Fruit fly (Drosophila melanogaster) whole organism, prepupa: Measurements from ENCODE around the gene RpS5b.
A peak's percentile ranks its signal among the peaks of the same experiment; 100 is the strongest.

ENCODE experiments used
- Blimp-1 ChIP-seq: fragments of 200-800 bp; sonication (Bioruptor generic); optimal IDR thresholded peaks from 3 replicates; lab custom pipeline; 2017; ENCODE audit warnings: missing biosample characterization, missing genetic modification characterization, mild to moderate bottlenecking, moderate library complexity, missing genetic modification reagents
- CG10631 ChIP-seq: fragments of 200-800 bp; sonication (Bioruptor generic); optimal IDR thresholded peaks from 2 replicates; lab custom pipeline; 2016; ENCODE audit warnings: missing biosample characterization, missing genetic modification characterization
- CG11294 ChIP-seq: fragments of 200-800 bp; sonication (Bioruptor generic); IDR thresholded peaks from 2 replicates; pipeline ENCODE4 v1.3.6; 2022; ENCODE audit warnings: missing biosample characterization, missing genetic modification characterization
- CG11762 ChIP-seq: fragments of 200-800 bp; sonication (Bioruptor generic); optimal IDR thresholded peaks from 3 replicates; lab custom pipeline; 2016; ENCODE audit warnings: missing biosample characterization, missing genetic modification characterization; ENCODE audit not compliant: insufficient read depth
- CG11902 ChIP-seq: fragments of 200-800 bp; sonication (Bioruptor generic); optimal IDR thresholded peaks from 3 replicates; lab custom pipeline; 2016; ENCODE audit warnings: missing biosample characterization, missing genetic modification characterization
- CG15336 ChIP-seq: fragments of 200-800 bp; sonication (Bioruptor generic); IDR thresholded peaks from 2 replicates; pipeline ENCODE4 v1.3.6; 2022; ENCODE audit warnings: missing biosample characterization, missing genetic modification characterization
- CG16779 ChIP-seq: fragments of 200-800 bp; sonication (Bioruptor generic); optimal IDR thresholded peaks from 3 replicates; lab custom pipeline; 2017; ENCODE audit warnings: missing biosample characterization, mild to moderate bottlenecking, missing genetic modification characterization
- CG31627 ChIP-seq: fragments of 200-800 bp; sonication (Bioruptor generic); optimal IDR thresholded peaks from 3 replicates; lab custom pipeline; 2016; ENCODE audit warnings: missing biosample characterization, missing genetic modification characterization
- CG32006 ChIP-seq: fragments of 200-800 bp; sonication (Bioruptor generic); optimal IDR thresholded peaks from 3 replicates; lab custom pipeline; 2017; ENCODE audit warnings: missing biosample characterization, mild to moderate bottlenecking, missing genetic modification characterization
- CG34406 ChIP-seq: fragments of 200-800 bp; sonication (Bioruptor generic); optimal IDR thresholded peaks from 3 replicates; lab custom pipeline; 2016; ENCODE audit warnings: missing biosample characterization, missing genetic modification characterization
- CG3919 ChIP-seq: fragments of 200-800 bp; sonication (Bioruptor generic); optimal IDR thresholded peaks from 3 replicates; lab custom pipeline; 2016; ENCODE audit warnings: missing biosample characterization, missing genetic modification characterization
- CG4318 ChIP-seq: fragments of 200-800 bp; sonication (Bioruptor generic); optimal IDR thresholded peaks from 3 replicates; lab custom pipeline; 2017; ENCODE audit warnings: missing biosample characterization, mild to moderate bottlenecking, missing genetic modification characterization
- CG6276 ChIP-seq: fragments of 200-800 bp; sonication (Bioruptor generic); optimal IDR thresholded peaks from 2 replicates; lab custom pipeline; 2017; ENCODE audit warnings: missing biosample characterization, mild to moderate bottlenecking, missing genetic modification characterization
- CG6792 ChIP-seq: fragments of 200-800 bp; sonication (Bioruptor generic); optimal IDR thresholded peaks from 3 replicates; lab custom pipeline; 2016; ENCODE audit warnings: missing biosample characterization, missing genetic modification characterization
- CG8119 ChIP-seq: fragments of 200-800 bp; sonication (Bioruptor generic); IDR thresholded peaks from 3 replicates; pipeline ENCODE4 v1.3.6; 2022; ENCODE audit warnings: missing biosample characterization, missing genetic modification characterization
- CG8319 ChIP-seq: fragments of 200-800 bp; sonication (Bioruptor generic); optimal IDR thresholded peaks from 3 replicates; lab custom pipeline; 2016; ENCODE audit warnings: missing biosample characterization, missing genetic modification characterization
- CG8632 ChIP-seq: fragments of 200-800 bp; sonication (Bioruptor generic); optimal IDR thresholded peaks from 3 replicates; lab custom pipeline; 2016; ENCODE audit warnings: missing biosample characterization, missing genetic modification characterization
- CG9139 ChIP-seq: fragments of 200-800 bp; sonication (Bioruptor generic); optimal IDR thresholded peaks from 3 replicates; lab custom pipeline; 2017; ENCODE audit warnings: missing biosample characterization, mild to moderate bottlenecking, missing genetic modification characterization
- Ets21C ChIP-seq: fragments of 200-800 bp; sonication (Bioruptor generic); optimal IDR thresholded peaks from 3 replicates; lab custom pipeline; 2016; ENCODE audit warnings: missing biosample characterization, missing genetic modification characterization
- Ets96B ChIP-seq: fragments of 200-800 bp; optimal IDR thresholded peaks from 2 replicates; lab custom pipeline; 2019; ENCODE audit warnings: missing biosample characterization, mild to moderate bottlenecking, missing genetic modification characterization, moderate library complexity
- Hr38 ChIP-seq: sonication (Bioruptor generic); optimal IDR thresholded peaks from 2 replicates; lab custom pipeline; 2016; ENCODE audit warnings: missing biosample characterization, missing genetic modification characterization
- Hr39 ChIP-seq: fragments of 200-800 bp; sonication (Bioruptor generic); optimal IDR thresholded peaks from 2 replicates; lab custom pipeline; 2016; ENCODE audit warnings: missing biosample characterization, missing genetic modification characterization
- Met ChIP-seq: fragments of 200-800 bp; sonication (Bioruptor generic); optimal IDR thresholded peaks from 3 replicates; lab custom pipeline; 2016; ENCODE audit warnings: missing biosample characterization, missing genetic modification characterization
- OdsH ChIP-seq: fragments of 200-800 bp; sonication (Bioruptor generic); optimal IDR thresholded peaks from 3 replicates; lab custom pipeline; 2016; ENCODE audit warnings: missing biosample characterization, missing genetic modification characterization
- Sox14 ChIP-seq: fragments of 200-800 bp; sonication (Bioruptor generic); optimal IDR thresholded peaks from 3 replicates; lab custom pipeline; 2016; ENCODE audit warnings: missing biosample characterization, missing genetic modification characterization
- Sox15 ChIP-seq: fragments of 200-800 bp; sonication (Bioruptor generic); optimal IDR thresholded peaks from 3 replicates; lab custom pipeline; 2016; ENCODE audit warnings: missing biosample characterization, missing genetic modification characterization
- achi ChIP-seq: fragments of 200-800 bp; sonication (Bioruptor generic); optimal IDR thresholded peaks from 3 replicates; lab custom pipeline; 2016; ENCODE audit warnings: missing biosample characterization, missing genetic modification characterization
- acj6 ChIP-seq: fragments of 200-800 bp; sonication (Bioruptor generic); optimal IDR thresholded peaks from 3 replicates; lab custom pipeline; 2016; ENCODE audit warnings: missing biosample characterization, missing genetic modification characterization
- dac ChIP-seq: fragments of 200-800 bp; sonication (Bioruptor generic); optimal IDR thresholded peaks from 2 replicates; lab custom pipeline; 2017; ENCODE audit warnings: missing biosample characterization, mild to moderate bottlenecking, missing genetic modification characterization
- fd85E ChIP-seq: fragments of 200-800 bp; sonication (Bioruptor generic); optimal IDR thresholded peaks from 3 replicates; lab custom pipeline; 2016; ENCODE audit warnings: missing biosample characterization, missing genetic modification characterization
- fkh ChIP-seq: fragments of 200-800 bp; sonication (Bioruptor generic); optimal IDR thresholded peaks from 3 replicates; lab custom pipeline; 2017; ENCODE audit warnings: missing biosample characterization, mild to moderate bottlenecking, missing genetic modification characterization, moderate library complexity
- pdm3 ChIP-seq: fragments of 200-800 bp; sonication (Bioruptor generic); optimal IDR thresholded peaks from 3 replicates; lab custom pipeline; 2016; ENCODE audit warnings: missing biosample characterization, missing genetic modification characterization
- salr ChIP-seq, 2 experiments: fragments of 200-800 bp; sonication (Bioruptor generic); optimal IDR thresholded peaks; 3 replicates each; lab custom pipeline; 2016 to 2018; ENCODE audit warnings: missing biosample characterization in 2 of 2, missing genetic modification characterization in 2 of 2, mild to moderate bottlenecking in 1 of 2
- ss ChIP-seq, 2 experiments: fragments of 200-800 bp; sonication (Bioruptor generic); optimal IDR thresholded peaks; 2 replicates in 1 of 2; 3 replicates in 1 of 2; lab custom pipeline; 2017 to 2018; ENCODE audit warnings: mild to moderate bottlenecking in 2 of 2, missing biosample characterization in 2 of 2, missing genetic modification characterization in 2 of 2, moderate library complexity in 1 of 2
- svp ChIP-seq: fragments of 200-800 bp; sonication (Bioruptor generic); peaks from one replicate; lab custom pipeline; 2016; ENCODE audit warnings: missing biosample characterization, missing genetic modification characterization
- topi ChIP-seq: fragments of 200-800 bp; sonication (Bioruptor generic); optimal IDR thresholded peaks from 3 replicates; lab custom pipeline; 2016; ENCODE audit warnings: missing biosample characterization, missing genetic modification characterization
- vri ChIP-seq: fragments of 200-800 bp; sonication (Bioruptor generic); optimal IDR thresholded peaks from 3 replicates; lab custom pipeline; 2016; ENCODE audit warnings: missing biosample characterization, mild to moderate bottlenecking, missing genetic modification characterization

The RpS5b gene

dm6 chr3R:14917927-14918829, 16.8 kb upstream of the RpS5b start, which contains the start of gene Sdr (continued):
- TF ChIP-seq Hr39 (GFP tag; lab: Kevin White, UChicago) (peak; percentile 29), CG4318 (GFP tag; lab: Kevin White, UChicago) (no peak), pdm3 (GFP tag; lab: Kevin White, UChicago) (peak; percentile 22), Ets21C (GFP tag; lab: Kevin White, UChicago) (peak; percentile 15), CG11762 (GFP tag; lab: Kevin White, UChicago) (peak; percentile 44), CG8119 (0 out of 3 replicates have a peak, but pooled peaks have one; percentile 27), CG10631 (GFP tag; lab: Kevin White, UChicago) (peak; percentile 25), vri (GFP tag; lab: Kevin White, UChicago) (peak; percentile 35), CG3919 (GFP tag; lab: Kevin White, UChicago) (peak; percentile 42), CG6276 (GFP tag; lab: Kevin White, UChicago) (no peak), Blimp-1 (GFP tag; lab: Kevin White, UChicago) (peak; percentile 50), ss (GFP tag; optimal IDR thresholded peaks at IDR 0.05; lab: Kevin White, UChicago) (peak; percentile 30 to 54), CG15336 (GFP tag; lab: Robert Waterston, UW) (0 out of 2 replicates have a peak, but pooled peaks have one; percentile 9), CG11902 (GFP tag; lab: Kevin White, UChicago) (peak; percentile 58), CG16779 (no peak), OdsH (GFP tag; lab: Kevin White, UChicago) (peak; percentile 29), fkh (no peak), dac (GFP tag; lab: Kevin White, UChicago) (no peak), CG31627 (GFP tag; lab: Kevin White, UChicago) (peak; percentile 15), svp (peak; percentile 92), achi (GFP tag; lab: Kevin White, UChicago) (peak; percentile 34), acj6 (GFP tag; lab: Kevin White, UChicago) (peak; percentile 2), CG34406 (peak; percentile 23), CG32006 (GFP tag; lab: Kevin White, UChicago) (peak; percentile 13), Ets96B (tag; lab: Kevin White, UChicago) (peak; percentile 55), CG11294 (GFP tag; lab: Robert Waterston, UW) (no peak)

- TF ChIP-seq CG16779 (no peak), Blimp-1 (GFP tag; lab: Kevin White, UChicago) (no peak), Met (GFP tag; lab: Kevin White, UChicago) (no peak), CG11902 (GFP tag; lab: Kevin White, UChicago) (no peak), CG9139 (GFP tag; lab: Kevin White, UChicago) (no peak), achi (GFP tag; lab: Kevin White, UChicago) (no peak), CG8319 (GFP tag; lab: Kevin White, UChicago) (no peak), CG6792 (no peak), Ets21C (GFP tag; lab: Kevin White, UChicago) (no peak), CG10631 (GFP tag; lab: Kevin White, UChicago) (no peak), Sox14 (GFP tag; lab: Kevin White, UChicago) (no peak), fd85E (GFP tag; lab: Kevin White, UChicago) (no peak), CG31627 (GFP tag; lab: Kevin White, UChicago) (no peak), OdsH (GFP tag; lab: Kevin White, UChicago) (no peak), salr (GFP tag; optimal IDR thresholded peaks at IDR 0.05; lab: Kevin White, UChicago) (no peak), CG8632 (GFP tag; lab: Kevin White, UChicago) (no peak), topi (GFP tag; lab: Kevin White, UChicago) (no peak), Sox15 (no peak), Hr38 (GFP tag; lab: Kevin White, UChicago) (no peak), dac (GFP tag; lab: Kevin White, UChicago) (no peak)
Observed at dm6 chr3R:14912449-14912987, 11.2 kb upstream of the RpS5b start.
